Fruit fly (Drosophila melanogaster) whole organism, pupa: ENCODE data around the gene AstA-R1.

Experiments used
- CG10348 ChIP-seq: fragments of 200-800 bp; sonication (Bioruptor generic); IDR thresholded peaks from 2 replicates; pipeline ENCODE4 v1.3.6; 2022; ENCODE audit warnings: missing biosample characterization, missing genetic modification characterization
- CG14655 ChIP-seq: fragments of 200-800 bp; sonication (Bioruptor generic); optimal IDR thresholded peaks from 3 replicates; lab custom pipeline; 2017; ENCODE audit warnings: mild to moderate bottlenecking, missing biosample characterization, missing genetic modification reagents, missing genetic modification characterization
- CG17806 ChIP-seq: fragments of 200-800 bp; sonication (Bioruptor generic); optimal IDR thresholded peaks from 2 replicates; lab custom pipeline; 2018; ENCODE audit warnings: missing biosample characterization, mild to moderate bottlenecking, missing genetic modification characterization, moderate library complexity
- CG34367 ChIP-seq: fragments of 200-800 bp; sonication (Bioruptor generic); optimal IDR thresholded peaks from 2 replicates; lab custom pipeline; 2018; ENCODE audit warnings: missing biosample characterization, mild to moderate bottlenecking, missing genetic modification characterization
- CG9948 ChIP-seq: fragments of 200-800 bp; sonication (Bioruptor generic); optimal IDR thresholded peaks from 2 replicates; lab custom pipeline; 2018; ENCODE audit warnings: missing biosample characterization, mild to moderate bottlenecking, missing genetic modification characterization, moderate library complexity
- EcR ChIP-seq: fragments of 200-800 bp; sonication (Bioruptor generic); optimal IDR thresholded peaks from 3 replicates; lab custom pipeline; 2019; ENCODE audit warnings: missing biosample characterization, missing genetic modification characterization, mild to moderate bottlenecking, moderate library complexity, missing genetic modification reagents
- Ets98B ChIP-seq: fragments of 200-800 bp; sonication (Bioruptor generic); IDR thresholded peaks from 2 replicates; pipeline ENCODE4 v1.3.6; 2022; ENCODE audit warnings: missing biosample characterization, missing genetic modification characterization
- Pif1A ChIP-seq: fragments of 200-800 bp; sonication (Bioruptor generic); optimal IDR thresholded peaks from 3 replicates; lab custom pipeline; 2016; ENCODE audit warnings: missing biosample characterization, missing genetic modification characterization
- Pif1B ChIP-seq: fragments of 200-800 bp; sonication (Bioruptor generic); optimal IDR thresholded peaks from 3 replicates; lab custom pipeline; 2016; ENCODE audit warnings: missing biosample characterization, missing genetic modification characterization
- Snoo ChIP-seq: fragments of 200-800 bp; sonication (Bioruptor generic); optimal IDR thresholded peaks from 3 replicates; lab custom pipeline; 2017; ENCODE audit warnings: missing biosample characterization, mild to moderate bottlenecking, missing genetic modification characterization, inconsistent platforms
- fd96Ca ChIP-seq: fragments of 200-800 bp; sonication (Bioruptor generic); IDR thresholded peaks from 3 replicates; pipeline ENCODE4 v1.3.6; 2022; ENCODE audit warnings: missing biosample characterization, missing genetic modification characterization
- rn ChIP-seq: fragments of 200-800 bp; sonication (Bioruptor generic); IDR thresholded peaks from 2 replicates; pipeline ENCODE4 v1.3.6; 2022; ENCODE audit warnings: missing biosample characterization, missing genetic modification characterization

dm6 chrX:3667199-3667671 lies 92.9 kb downstream of the AstA-R1 start, which contains the start of gene Ilp7:
- no peak for TF ChIP-seq EcR
- TF ChIP-seq CG17806 (tag; lab: Kevin White, UChicago), result no peak
- no peak for TF ChIP-seq rn (GFP tag; lab: Robert Waterston, UW)
- no peak for TF ChIP-seq CG9948 (tag; lab: Kevin White, UChicago)
- TF ChIP-seq CG14655 (GFP tag; lab: Kevin White, UChicago), result no peak
- TF ChIP-seq Pif1B, result no peak
- no peak for TF ChIP-seq CG10348
- no peak for TF ChIP-seq Pif1A (GFP tag; lab: Kevin White, UChicago)
- no peak for TF ChIP-seq fd96Ca (GFP tag; lab: Robert Waterston, UW)
- no peak; the same call in 1 of the 2 replicates for TF ChIP-seq Ets98B
- TF ChIP-seq CG34367 (tag; lab: Kevin White, UChicago), result no peak
- no peak for TF ChIP-seq Snoo (tag; lab: Kevin White, UChicago)
